Fruit fly (Drosophila melanogaster) whole organism, adult: Measurements from ENCODE around the gene CG6495.

Source experiments
- CG33017 ChIP-seq: fragments of 200-800 bp; sonication (Bioruptor generic); optimal IDR thresholded peaks from 2 replicates; lab custom pipeline; 2018; ENCODE audit warnings: missing biosample characterization, mild to moderate bottlenecking, missing genetic modification characterization, moderate library complexity
- Crg-1 ChIP-seq: fragments of 200-800 bp; sonication (Bioruptor generic); optimal IDR thresholded peaks from 2 replicates; lab custom pipeline; 2016; ENCODE audit warnings: missing biosample characterization, missing genetic modification characterization
- bab1 ChIP-seq: fragments of 200-800 bp; sonication (Bioruptor generic); optimal IDR thresholded peaks from 3 replicates; lab custom pipeline; 2019; ENCODE audit warnings: missing biosample characterization, mild to moderate bottlenecking, missing genetic modification characterization, moderate library complexity
- cic ChIP-seq: fragments of 200-800 bp; sonication (Bioruptor generic); optimal IDR thresholded peaks from 2 replicates; lab custom pipeline; 2017; ENCODE audit warnings: missing biosample characterization, mild to moderate bottlenecking, missing genetic modification characterization, moderate library complexity
- cnc ChIP-seq, 2 experiments: fragments of >200 bp; optimal IDR thresholded peaks; 2 replicates each; lab custom pipeline; 2017
- kay ChIP-seq: fragments of 200-800 bp; sonication (Bioruptor generic); peaks from one replicate; lab custom pipeline; 2016; ENCODE audit warnings: missing biosample characterization, missing genetic modification characterization, borderline replicate concordance
- ovo ChIP-seq: fragments of 200-800 bp; sonication (Bioruptor generic); optimal IDR thresholded peaks from 2 replicates; lab custom pipeline; 2016; ENCODE audit warnings: missing biosample characterization, missing genetic modification characterization
- toe ChIP-seq: fragments of 200-800 bp; sonication (Bioruptor generic); optimal IDR thresholded peaks from 2 replicates; lab custom pipeline; 2016; ENCODE audit warnings: missing biosample characterization, missing genetic modification characterization

DNA sequence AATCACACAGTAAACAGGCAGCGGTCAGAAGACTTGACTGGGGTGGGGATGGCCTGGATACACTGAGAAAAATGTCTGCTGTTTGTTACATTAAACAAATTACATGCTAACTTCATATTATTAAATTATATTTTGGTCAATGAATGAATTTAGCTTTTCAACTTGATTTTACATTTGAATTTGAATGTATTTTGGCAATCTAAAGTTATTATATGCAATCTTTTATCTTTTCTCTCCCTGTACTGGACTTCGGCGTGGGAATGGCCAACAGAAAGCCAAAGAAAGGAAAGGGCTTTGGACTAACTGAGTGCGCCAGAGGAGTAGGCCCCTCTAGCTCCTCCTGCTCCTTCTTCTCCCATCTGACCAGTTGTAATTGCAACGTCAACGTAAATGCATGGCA, 30.4 kb downstream of the CG6495 start:
- TF ChIP-seq bab1 (GFP tag; lab: Kevin White, UChicago) (no peak), ovo (GFP tag; lab: Kevin White, UChicago) (no peak), cic (GFP tag; lab: Kevin White, UChicago) (no peak), CG33017 (tag; lab: Kevin White, UChicago) (no peak), kay (no peak), cnc (optimal IDR thresholded peaks at IDR 0.05; lab: Kevin White, UChicago) (no peak), toe (GFP tag; lab: Kevin White, UChicago) (no peak), Crg-1 (GFP tag; lab: Kevin White, UChicago) (no peak)
